Worm (Caenorhabditis elegans): ENCODE measurements around the gene lro-1.

- TF ChIP-seq dao-5 (tag; optimal IDR thresholded peaks at IDR 0.05) (no peak), W03F9.2 (tag; optimal IDR thresholded peaks at IDR 0.05) (no peak)
Measured at ce11 chrX:6263194-6263698, 8.6 kb upstream of the lro-1 start, which contains the start of gene W05H9.4.
